Fruit fly (Drosophila melanogaster): Measurements from ENCODE around the gene nAChRalpha4.

Gene nAChRalpha4

DNA sequence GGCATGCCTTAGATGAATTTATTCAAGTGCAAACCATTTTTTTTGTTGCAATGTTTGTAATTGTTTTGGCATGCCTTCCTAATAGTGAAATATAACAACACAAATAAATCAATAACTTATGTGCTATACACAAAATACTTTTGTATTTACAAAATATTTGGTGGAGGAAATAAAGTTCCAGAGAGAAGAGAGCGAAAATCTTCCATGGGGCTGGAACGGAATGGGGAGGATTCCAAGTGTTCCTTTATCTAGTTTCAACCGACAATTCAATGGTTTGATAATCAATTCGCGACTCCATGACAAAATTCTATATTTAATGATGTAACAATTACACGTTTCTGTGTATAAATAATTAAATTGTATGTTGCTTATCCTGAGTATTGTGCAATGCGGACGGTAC lies at the start of gene nAChRalpha4:
nAChRalpha4 (plus strand) TSS at position 246 of the 400 bp plus-strand sequence.
- no peak for TF ChIP-seq CG9948 (tag; optimal IDR thresholded peaks at IDR 0.05)
- TF ChIP-seq CG10348 (GFP tag; IDR thresholded peaks at IDR 0.05) = no peak
- TF ChIP-seq CG15710 (tag; optimal IDR thresholded peaks at IDR 0.05) = no peak
- TF ChIP-seq CG32121 (GFP tag; IDR thresholded peaks at IDR 0.05) = no peak
- TF ChIP-seq Snoo (tag; optimal IDR thresholded peaks at IDR 0.05) = no peak
- TF ChIP-seq CG8159 (tag; optimal IDR thresholded peaks at IDR 0.05) = no peak
- no peak for TF ChIP-seq Pif1B (GFP tag; optimal IDR thresholded peaks at IDR 0.05)
- no peak for TF ChIP-seq CG12605 (GFP tag; IDR thresholded peaks at IDR 0.05)
- no peak for TF ChIP-seq CG13204 (GFP tag; optimal IDR thresholded peaks at IDR 0.05)
- no peak for TF ChIP-seq CG8301 (tag; optimal IDR thresholded peaks at IDR 0.05)
- TF ChIP-seq D1 (tag; optimal IDR thresholded peaks at IDR 0.05) = no peak
- TF ChIP-seq fd96Ca (GFP tag; IDR thresholded peaks at IDR 0.05) = no peak
- TF ChIP-seq Pif1A (GFP tag; optimal IDR thresholded peaks at IDR 0.05) = no peak
- TF ChIP-seq CG34367 (tag; optimal IDR thresholded peaks at IDR 0.05) = no peak
- no peak for TF ChIP-seq rn (GFP tag; IDR thresholded peaks at IDR 0.05)
- no peak for TF ChIP-seq gl (tag; optimal IDR thresholded peaks at IDR 0.05)
- TF ChIP-seq CG14655 (GFP tag; optimal IDR thresholded peaks at IDR 0.05) = no peak

DNA sequence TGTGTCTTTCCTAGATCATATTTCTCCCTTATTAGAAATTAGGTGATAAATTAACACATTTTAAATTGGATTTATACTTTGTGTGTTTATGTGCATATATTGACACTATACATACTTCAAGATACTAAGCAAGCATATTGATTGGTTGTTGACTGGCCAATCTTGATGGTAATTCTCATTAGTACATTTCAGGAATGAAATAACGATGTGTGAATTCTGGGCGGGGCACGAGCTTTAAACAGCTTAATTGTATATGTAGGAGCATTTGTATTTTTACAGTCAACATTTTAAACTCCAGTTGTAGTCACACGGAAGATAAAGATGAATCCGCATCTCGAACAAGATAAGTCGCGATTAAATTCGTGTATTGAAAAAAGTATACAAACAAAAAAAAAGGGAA lies 32.3 kb upstream of the nAChRalpha4 start, which contains the start of gene CG34031:
CG34031 (plus strand) TSS at position 301 of the 400 bp plus-strand sequence.
- TF ChIP-seq CG10348 (GFP tag; IDR thresholded peaks at IDR 0.05) = no peak
- no peak for TF ChIP-seq CG8159 (tag; optimal IDR thresholded peaks at IDR 0.05)
- no peak for TF ChIP-seq EcR (GFP tag; optimal IDR thresholded peaks at IDR 0.05)
- no peak for TF ChIP-seq fd96Ca (GFP tag; IDR thresholded peaks at IDR 0.05)
- no peak for TF ChIP-seq Pif1A (GFP tag; optimal IDR thresholded peaks at IDR 0.05)
- TF ChIP-seq D1 (tag; optimal IDR thresholded peaks at IDR 0.05) = no peak
- TF ChIP-seq CG15710 (tag; optimal IDR thresholded peaks at IDR 0.05) = no peak
- TF ChIP-seq CG17806 (tag; optimal IDR thresholded peaks at IDR 0.05) = no peak
- no peak for TF ChIP-seq CG34367 (tag; optimal IDR thresholded peaks at IDR 0.05)
- no peak for TF ChIP-seq CG14655 (GFP tag; optimal IDR thresholded peaks at IDR 0.05)
- no peak for TF ChIP-seq gl (tag; optimal IDR thresholded peaks at IDR 0.05)
- TF ChIP-seq CG13204 (GFP tag; optimal IDR thresholded peaks at IDR 0.05) = no peak
- TF ChIP-seq CG32121 (GFP tag; IDR thresholded peaks at IDR 0.05) = no peak

DNA sequence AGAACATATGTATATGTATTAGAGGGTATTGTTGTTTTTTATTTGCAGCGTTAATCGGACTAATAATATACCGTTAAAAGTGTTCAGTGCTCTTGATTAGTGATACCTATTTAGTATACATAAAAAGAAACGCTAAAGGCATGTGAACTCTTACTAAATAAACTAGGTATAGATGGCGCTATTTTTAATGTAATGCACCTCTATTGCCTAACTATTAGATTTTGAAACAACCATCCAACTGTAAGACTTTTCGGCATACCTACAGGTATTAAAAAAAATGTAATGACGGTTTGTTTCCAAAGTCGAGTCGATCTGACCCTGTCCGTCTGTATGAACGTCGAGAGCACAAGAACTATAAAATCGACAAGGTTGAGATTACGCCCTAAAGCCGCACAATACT lies 592 bp downstream of the nAChRalpha4 start:
- no peak for TF ChIP-seq Pif1B (GFP tag; optimal IDR thresholded peaks at IDR 0.05)
- no peak for TF ChIP-seq rn (GFP tag; IDR thresholded peaks at IDR 0.05)
- TF ChIP-seq gl (tag; optimal IDR thresholded peaks at IDR 0.05) = no peak
- TF ChIP-seq Pif1A (GFP tag; optimal IDR thresholded peaks at IDR 0.05) = no peak
- TF ChIP-seq fd96Ca (GFP tag; IDR thresholded peaks at IDR 0.05) = no peak
- no peak for TF ChIP-seq EcR (GFP tag; optimal IDR thresholded peaks at IDR 0.05)
- no peak for TF ChIP-seq CG8159 (tag; optimal IDR thresholded peaks at IDR 0.05)
- TF ChIP-seq CG14655 (GFP tag; optimal IDR thresholded peaks at IDR 0.05) = no peak
- no peak for TF ChIP-seq CG17806 (tag; optimal IDR thresholded peaks at IDR 0.05)
- TF ChIP-seq CG32121 (GFP tag; IDR thresholded peaks at IDR 0.05) = no peak
- TF ChIP-seq Ets98B (GFP tag; IDR thresholded peaks at IDR 0.05) = no peak
- TF ChIP-seq CG4496 (GFP tag; IDR thresholded peaks at IDR 0.05) = no peak
- no peak for TF ChIP-seq Snoo (tag; optimal IDR thresholded peaks at IDR 0.05)

DNA sequence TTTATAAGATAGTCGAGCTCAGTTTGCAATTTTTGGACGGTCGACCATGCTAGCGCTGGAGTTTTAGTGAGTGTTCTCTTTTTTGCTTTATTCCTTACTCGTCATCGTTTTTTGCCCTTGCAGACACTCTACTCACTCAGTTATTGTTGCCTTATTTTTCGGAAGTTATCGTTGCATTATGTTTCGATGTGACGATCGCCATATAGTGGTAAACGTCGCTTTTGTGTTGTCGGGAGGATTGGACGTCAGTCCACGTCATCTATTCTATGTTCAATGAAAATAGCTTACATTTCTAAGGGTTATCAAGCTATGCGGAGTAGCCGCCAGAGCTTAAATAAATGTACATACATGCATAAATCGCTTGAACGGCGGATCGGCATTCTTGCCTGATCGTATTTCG lies 7.7 kb downstream of the nAChRalpha4 start:
- TF ChIP-seq CG8301 (tag; optimal IDR thresholded peaks at IDR 0.05) (no peak), CG12605 (GFP tag; IDR thresholded peaks at IDR 0.05) (no peak), CG13204 (GFP tag; optimal IDR thresholded peaks at IDR 0.05) (no peak), Pif1A (GFP tag; optimal IDR thresholded peaks at IDR 0.05) (no peak), CG34367 (tag; optimal IDR thresholded peaks at IDR 0.05) (no peak), CG10348 (GFP tag; IDR thresholded peaks at IDR 0.05) (no peak), CG14655 (GFP tag; optimal IDR thresholded peaks at IDR 0.05) (no peak), Snoo (tag; optimal IDR thresholded peaks at IDR 0.05) (no peak), EcR (GFP tag; optimal IDR thresholded peaks at IDR 0.05) (no peak), Pif1B (GFP tag; optimal IDR thresholded peaks at IDR 0.05) (no peak), CG15710 (tag; optimal IDR thresholded peaks at IDR 0.05) (no peak), CG17806 (tag; optimal IDR thresholded peaks at IDR 0.05) (no peak), CG32121 (GFP tag; IDR thresholded peaks at IDR 0.05) (no peak), CG9948 (tag; optimal IDR thresholded peaks at IDR 0.05) (no peak)

DNA sequence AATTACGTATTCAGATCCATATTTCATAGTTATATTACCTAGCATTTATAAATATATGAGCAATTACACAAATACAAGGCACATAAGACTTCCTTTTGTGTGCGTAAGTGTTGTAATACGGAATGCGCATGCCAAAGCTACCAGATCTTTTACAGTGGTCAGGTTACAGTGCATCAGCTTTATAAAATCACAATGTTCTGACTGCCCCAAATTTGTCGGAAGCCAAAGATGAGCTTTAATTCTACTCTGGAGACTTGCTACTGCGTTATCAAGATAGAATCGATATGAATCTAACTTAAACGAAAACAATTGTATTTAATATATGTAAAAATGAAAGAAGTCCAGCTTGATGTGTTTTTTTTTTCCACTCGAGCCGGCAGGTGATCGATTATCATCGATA lies 34.4 kb downstream of the nAChRalpha4 start:
- TF ChIP-seq CG12605 (GFP tag; IDR thresholded peaks at IDR 0.05) (no peak), CG15710 (tag; optimal IDR thresholded peaks at IDR 0.05) (no peak), CG4496 (GFP tag; IDR thresholded peaks at IDR 0.05) (no peak), Pif1B (GFP tag; optimal IDR thresholded peaks at IDR 0.05) (no peak), CG10348 (GFP tag; IDR thresholded peaks at IDR 0.05) (no peak), CG9948 (tag; optimal IDR thresholded peaks at IDR 0.05) (no peak), CG14655 (GFP tag; optimal IDR thresholded peaks at IDR 0.05) (no peak), Ets98B (GFP tag; IDR thresholded peaks at IDR 0.05) (no peak), CG13204 (GFP tag; optimal IDR thresholded peaks at IDR 0.05) (no peak), CG8301 (tag; optimal IDR thresholded peaks at IDR 0.05) (no peak), Pif1A (GFP tag; optimal IDR thresholded peaks at IDR 0.05) (no peak), Snoo (tag; optimal IDR thresholded peaks at IDR 0.05) (no peak), CG32121 (GFP tag; IDR thresholded peaks at IDR 0.05) (no peak), CG8159 (tag; optimal IDR thresholded peaks at IDR 0.05) (no peak), rn (GFP tag; IDR thresholded peaks at IDR 0.05) (no peak)

DNA sequence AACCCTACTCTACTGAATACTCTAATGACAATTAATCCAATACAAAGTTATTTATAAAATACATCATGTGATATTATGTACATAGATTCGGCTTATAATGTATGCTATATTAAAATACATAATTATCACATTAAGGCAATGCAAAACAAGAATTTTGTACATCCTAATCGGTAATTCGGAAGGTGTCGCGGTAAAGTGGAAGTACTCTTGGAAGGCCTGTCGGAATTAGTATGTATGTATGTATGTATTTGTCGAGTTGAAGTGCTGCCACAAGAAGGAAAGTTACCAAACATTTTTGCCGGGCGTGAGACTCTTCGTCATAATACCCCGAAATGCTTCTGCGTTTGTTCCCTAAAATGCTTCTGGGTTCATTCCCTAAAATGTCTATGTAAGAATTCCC lies 42.6 kb downstream of the nAChRalpha4 start:
- TF ChIP-seq EcR (GFP tag; optimal IDR thresholded peaks at IDR 0.05) (no peak), rn (GFP tag; IDR thresholded peaks at IDR 0.05) (no peak), CG8159 (tag; optimal IDR thresholded peaks at IDR 0.05) (no peak), Pif1A (GFP tag; optimal IDR thresholded peaks at IDR 0.05) (no peak), CG4496 (GFP tag; IDR thresholded peaks at IDR 0.05) (no peak), Pif1B (GFP tag; optimal IDR thresholded peaks at IDR 0.05) (no peak), CG32121 (GFP tag; IDR thresholded peaks at IDR 0.05) (no peak), CG17806 (tag; optimal IDR thresholded peaks at IDR 0.05) (no peak), Snoo (tag; optimal IDR thresholded peaks at IDR 0.05) (no peak), fd96Ca (GFP tag; IDR thresholded peaks at IDR 0.05) (no peak), Ets98B (GFP tag; IDR thresholded peaks at IDR 0.05) (no peak), CG15710 (tag; optimal IDR thresholded peaks at IDR 0.05) (no peak), CG12605 (GFP tag; IDR thresholded peaks at IDR 0.05) (no peak), gl (tag; optimal IDR thresholded peaks at IDR 0.05) (no peak), CG9948 (tag; optimal IDR thresholded peaks at IDR 0.05) (no peak)

All from whole organism, pupa.